Worm (Caenorhabditis elegans): ENCODE results near the gene C55C3.6.

C55C3.6 gene

ce11 chrIV:5690386-5691080 lies 7.5 kb downstream of the C55C3.6 start, which contains the start of gene C55C3.8:
C55C3.8 (plus strand) TSS chrIV:5691030.
- TF ChIP-seq dao-5 (tag; optimal IDR thresholded peaks at IDR 0.05) = no peak
- TF ChIP-seq him-1 (tag; optimal IDR thresholded peaks at IDR 0.05) = no peak
- no peak for TF ChIP-seq W03F9.2 (tag; optimal IDR thresholded peaks at IDR 0.05)

ce11 chrIV:5700372-5700771 lies 17.4 kb downstream of the C55C3.6 start:
- TF ChIP-seq W03F9.2 (tag; optimal IDR thresholded peaks at IDR 0.05) = no peak
- no peak for TF ChIP-seq him-1 (tag; optimal IDR thresholded peaks at IDR 0.05)
- no peak for TF ChIP-seq dao-5 (tag; optimal IDR thresholded peaks at IDR 0.05)

- TF ChIP-seq him-1 (tag; optimal IDR thresholded peaks at IDR 0.05) (no peak), W03F9.2 (tag; optimal IDR thresholded peaks at IDR 0.05) (no peak), dao-5 (tag; optimal IDR thresholded peaks at IDR 0.05) (no peak)
These were observed 18.7 kb downstream of the C55C3.6 start for ce11 chrIV:5701646-5702045.

ce11 chrIV:5703443-5703842 lies 20.5 kb downstream of the C55C3.6 start, which contains the start of the genes C55C3.73 and perm-5:
C55C3.73 (minus strand) TSS chrIV:5703451.
perm-5 (minus strand) TSS chrIV:5703468.
- TF ChIP-seq W03F9.2 (tag; optimal IDR thresholded peaks at IDR 0.05) = no peak
- no peak for TF ChIP-seq dao-5 (tag; optimal IDR thresholded peaks at IDR 0.05)
- TF ChIP-seq him-1 (tag; optimal IDR thresholded peaks at IDR 0.05) = no peak

- TF ChIP-seq W03F9.2 (tag; optimal IDR thresholded peaks at IDR 0.05) (no peak), him-1 (tag; optimal IDR thresholded peaks at IDR 0.05) (no peak), dao-5 (tag; optimal IDR thresholded peaks at IDR 0.05) (no peak)
These were observed 20.9 kb downstream of the C55C3.6 start for ce11 chrIV:5703917-5704316.

ce11 chrIV:5706603-5707002 lies 23.6 kb downstream of the C55C3.6 start:
- TF ChIP-seq dao-5 (tag; optimal IDR thresholded peaks at IDR 0.05) (no peak), him-1 (tag; optimal IDR thresholded peaks at IDR 0.05) (no peak), W03F9.2 (tag; optimal IDR thresholded peaks at IDR 0.05) (no peak)

ce11 chrIV:5708796-5709195 lies 25.8 kb downstream of the C55C3.6 start, which contains the start of gene C55C3.1:
C55C3.1 (plus strand) TSS chrIV:5709096.
- TF ChIP-seq him-1 (tag; optimal IDR thresholded peaks at IDR 0.05) (no peak), W03F9.2 (tag; optimal IDR thresholded peaks at IDR 0.05) (no peak), dao-5 (tag; optimal IDR thresholded peaks at IDR 0.05) (no peak)

ce11 chrIV:5715341-5716112 lies 32.5 kb downstream of the C55C3.6 start:
- TF ChIP-seq him-1 (tag; optimal IDR thresholded peaks at IDR 0.05) (no peak), W03F9.2 (tag; optimal IDR thresholded peaks at IDR 0.05) (no peak), dao-5 (tag; optimal IDR thresholded peaks at IDR 0.05) (no peak)

ce11 chrIV:5723659-5724058 lies 40.7 kb downstream of the C55C3.6 start:
- no peak for TF ChIP-seq W03F9.2 (tag; optimal IDR thresholded peaks at IDR 0.05)
- no peak for TF ChIP-seq him-1 (tag; optimal IDR thresholded peaks at IDR 0.05)
- no peak for TF ChIP-seq dao-5 (tag; optimal IDR thresholded peaks at IDR 0.05)

ce11 chrIV:5725300-5725699 lies 42.3 kb downstream of the C55C3.6 start, which contains the start of gene H35B03.1:
H35B03.1 (plus strand) TSS chrIV:5725600.
- TF ChIP-seq dao-5 (tag; optimal IDR thresholded peaks at IDR 0.05) = no peak

ce11 chrIV:5731597-5731996 lies 48.6 kb downstream of the C55C3.6 start, which contains the start of gene H35B03.2:
H35B03.2 (minus strand) TSS chrIV:5731674.
- TF ChIP-seq dao-5 (tag; optimal IDR thresholded peaks at IDR 0.05) (no peak), W03F9.2 (tag; optimal IDR thresholded peaks at IDR 0.05) (no peak), him-1 (tag; optimal IDR thresholded peaks at IDR 0.05) (no peak)
